Worm (Caenorhabditis elegans) whole organism, early embryonic: ENCODE measurements around the gene Y16E11A.4.
"Not testable (repeated sequence)": the region's sequence is repeated elsewhere in the genome, so short reads cannot be mapped to it uniquely, and the experiment has no call there.

Source experiments
- B0310.2 ChIP-seq: sonication (generic microtip); optimal IDR thresholded peaks from 2 replicates; lab custom pipeline; 2016; ENCODE audit warnings: mild to moderate bottlenecking, missing genetic modification characterization, missing compliant biosample characterization
- F13C5.2 ChIP-seq: sonication (generic microtip); optimal IDR thresholded peaks from 2 replicates; lab custom pipeline; 2017; ENCODE audit warnings: mild to moderate bottlenecking, missing genetic modification characterization, inconsistent platforms, missing compliant biosample characterization
- aly-1 ChIP-seq: sonication (generic microtip); optimal IDR thresholded peaks from 2 replicates; lab custom pipeline; 2016; ENCODE audit warnings: missing genetic modification characterization, missing compliant biosample characterization
- ama-1 ChIP-seq: fragments of 150-350 bp; optimal IDR thresholded peaks from 2 replicates; lab custom pipeline; 2014
- ceh-13 ChIP-seq: fragments of 200-800 bp; sonication (Bioruptor generic); optimal IDR thresholded peaks from 2 replicates; lab custom pipeline; 2018; ENCODE audit warnings: mild to moderate bottlenecking, missing genetic modification characterization, missing compliant biosample characterization
- ceh-36 ChIP-seq: sonication (generic microtip); optimal IDR thresholded peaks from 2 replicates; lab custom pipeline; 2016; ENCODE audit warnings: missing genetic modification characterization, inconsistent platforms, missing compliant biosample characterization
- ets-7 ChIP-seq: sonication (generic microtip); optimal IDR thresholded peaks from 2 replicates; lab custom pipeline; 2016; ENCODE audit warnings: missing genotype, missing genetic modification characterization, missing compliant biosample characterization
- flt-1 ChIP-seq: fragments of 200-800 bp; sonication (Bioruptor generic); IDR thresholded peaks from 2 replicates; pipeline ENCODE4 v1.3.6; 2022; ENCODE audit warnings: missing genetic modification characterization, missing compliant biosample characterization
- hmbx-1 ChIP-seq: sonication (generic microtip); optimal IDR thresholded peaks from 2 replicates; lab custom pipeline; 2016; ENCODE audit warnings: mild to moderate bottlenecking, missing genetic modification characterization, missing compliant biosample characterization
- hmg-4 ChIP-seq: fragments of 200-800 bp; sonication (Bioruptor generic); optimal IDR thresholded peaks from 2 replicates; lab custom pipeline; 2018; ENCODE audit warnings: mild to moderate bottlenecking, missing genetic modification characterization, missing compliant biosample characterization
- hnd-1 ChIP-seq: sonication (generic microtip); optimal IDR thresholded peaks from 2 replicates; lab custom pipeline; 2016; ENCODE audit warnings: missing genetic modification characterization, missing compliant biosample characterization
- pes-1 ChIP-seq: fragments of 200-800 bp; sonication (Bioruptor generic); IDR thresholded peaks from 2 replicates; pipeline ENCODE4 v1.3.6; 2022; ENCODE audit warnings: missing genetic modification reagents, missing genetic modification characterization, missing compliant biosample characterization
- scrt-1 ChIP-seq: fragments of 200-800 bp; sonication (Bioruptor generic); IDR thresholded peaks from 2 replicates; pipeline ENCODE4 v1.3.6; 2022; ENCODE audit warnings: missing genetic modification characterization, missing compliant biosample characterization
- sea-1 ChIP-seq: fragments of 200-800 bp; sonication (Bioruptor generic); conservative IDR thresholded peaks from 2 replicates; pipeline ENCODE4 v1.3.6; 2022; ENCODE audit warnings: missing genetic modification characterization, missing compliant biosample characterization
- tbx-11 ChIP-seq: fragments of 200-800 bp; sonication (Bioruptor generic); IDR thresholded peaks from 2 replicates; pipeline ENCODE4 v1.3.6; 2022; ENCODE audit warnings: missing genetic modification characterization, missing compliant biosample characterization
- tbx-37 ChIP-seq: fragments of 200-800 bp; sonication (Bioruptor generic); conservative IDR thresholded peaks from 2 replicates; pipeline ENCODE4 v1.3.6; 2022; ENCODE audit warnings: missing genetic modification reagents, missing genetic modification characterization, missing compliant biosample characterization
- tra-4 ChIP-seq: sonication (generic microtip); optimal IDR thresholded peaks from 2 replicates; lab custom pipeline; 2017; ENCODE audit warnings: missing genetic modification characterization, missing compliant biosample characterization

Gene Y16E11A.4

DNA sequence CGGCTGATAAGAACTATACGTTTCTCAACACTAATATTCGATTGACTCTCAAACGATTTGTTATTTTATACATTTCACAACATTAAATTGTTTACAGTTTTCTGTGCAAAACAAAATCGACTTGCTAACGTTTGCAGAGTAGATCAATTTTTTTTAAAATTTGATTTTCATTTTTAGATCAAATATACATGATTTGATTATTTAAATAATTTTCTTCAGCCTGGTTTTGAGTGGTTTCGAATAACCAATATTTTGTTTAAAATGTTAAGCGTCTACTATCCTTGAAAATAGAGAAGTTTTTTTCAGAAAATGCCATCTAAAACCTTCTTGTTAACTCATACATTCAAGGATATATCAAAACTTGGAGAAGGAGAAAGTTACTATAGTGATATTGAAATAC lies 6.7 kb downstream of the Y16E11A.4 start, which contains the start of gene math-21:
math-21 (plus strand) TSS at position 301 of the 400 bp plus-strand sequence.
- TF ChIP-seq aly-1 (tag; lab: Kevin White, UChicago) (no peak), F13C5.2 (tag; lab: Kevin White, UChicago) (no peak), scrt-1 (no peak), ama-1 (no peak), ets-7 (tag; lab: Kevin White, UChicago) (no peak), hmg-4 (no peak), ceh-13 (GFP tag; lab: Kevin White, UChicago) (no peak), B0310.2 (tag; lab: Kevin White, UChicago) (no peak), tbx-37 (no peak), tbx-11 (GFP tag; lab: Robert Waterston, UW) (no peak), hnd-1 (tag; lab: Kevin White, UChicago) (no peak), ceh-36 (tag; lab: Kevin White, UChicago) (no peak), sea-1 (no peak), pes-1 (GFP tag; lab: Robert Waterston, UW) (no peak)

DNA sequence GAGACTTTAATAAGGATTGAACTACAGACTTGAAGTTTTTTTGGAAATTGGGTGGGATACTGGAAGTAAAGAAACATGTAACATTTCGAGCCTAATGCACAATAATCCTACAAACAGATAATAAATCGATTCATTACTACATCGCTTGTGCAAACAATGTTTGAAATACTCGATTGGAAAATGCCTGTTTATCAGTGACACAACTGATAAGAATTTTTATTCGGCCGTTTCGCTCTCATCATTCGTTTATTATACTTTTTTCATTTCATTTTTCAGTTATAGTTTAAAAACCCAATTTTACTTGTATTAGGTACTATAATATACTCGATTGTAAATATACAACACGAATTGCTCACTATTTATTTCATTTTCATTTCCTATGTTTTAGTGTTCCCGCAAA lies 8.7 kb downstream of the Y16E11A.4 start:
- no peak for TF ChIP-seq ceh-13 (GFP tag; lab: Kevin White, UChicago)
- no peak for TF ChIP-seq ets-7 (tag; lab: Kevin White, UChicago)
- no peak for TF ChIP-seq hmg-4
- TF ChIP-seq sea-1 = no peak
- no peak for TF ChIP-seq ama-1
- TF ChIP-seq tra-4 (tag; lab: Kevin White, UChicago) = no peak
- TF ChIP-seq tbx-11 (GFP tag; lab: Robert Waterston, UW) = no peak
- no peak for TF ChIP-seq ceh-36 (tag; lab: Kevin White, UChicago)
- no peak for TF ChIP-seq pes-1 (GFP tag; lab: Robert Waterston, UW)
- no peak for TF ChIP-seq tbx-37
- TF ChIP-seq aly-1 (tag; lab: Kevin White, UChicago) = no peak
- TF ChIP-seq B0310.2 (tag; lab: Kevin White, UChicago) = no peak

DNA sequence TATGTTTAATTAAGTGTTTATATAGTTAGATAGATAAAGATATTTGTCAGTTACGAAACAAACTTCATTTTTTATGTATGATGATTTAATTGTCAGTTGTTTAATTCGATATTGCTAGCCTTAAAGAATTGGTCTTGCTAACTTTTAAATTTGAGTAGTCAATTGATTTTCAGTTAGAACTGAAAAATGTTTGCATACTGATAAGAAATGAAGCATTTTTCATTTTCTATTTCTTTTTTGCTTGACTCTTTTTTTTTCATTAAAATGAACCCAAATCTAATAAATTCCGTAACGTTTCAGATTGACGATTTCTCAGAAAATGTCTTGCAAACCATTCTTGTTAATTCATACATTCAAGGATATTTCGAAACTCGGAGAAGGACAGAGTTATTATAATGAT lies 9.2 kb downstream of the Y16E11A.4 start, which contains the start of gene math-20:
math-20 (plus strand) TSS at position 301 of the 400 bp plus-strand sequence.
- TF ChIP-seq ama-1 = no peak
- TF ChIP-seq pes-1 (GFP tag; lab: Robert Waterston, UW) = no peak
- no peak for TF ChIP-seq flt-1
- no peak for TF ChIP-seq tra-4 (tag; lab: Kevin White, UChicago)
- no peak for TF ChIP-seq ceh-36 (tag; lab: Kevin White, UChicago)
- no peak for TF ChIP-seq hnd-1 (tag; lab: Kevin White, UChicago)
- TF ChIP-seq F13C5.2 (tag; lab: Kevin White, UChicago) = no peak
- TF ChIP-seq hmbx-1 (tag; lab: Kevin White, UChicago) = no peak
- TF ChIP-seq tbx-11 (GFP tag; lab: Robert Waterston, UW) = no peak
- no peak for TF ChIP-seq scrt-1
- no peak for TF ChIP-seq B0310.2 (tag; lab: Kevin White, UChicago)
- no peak for TF ChIP-seq aly-1 (tag; lab: Kevin White, UChicago)
- TF ChIP-seq sea-1 = no peak
- TF ChIP-seq hmg-4 = no peak

DNA sequence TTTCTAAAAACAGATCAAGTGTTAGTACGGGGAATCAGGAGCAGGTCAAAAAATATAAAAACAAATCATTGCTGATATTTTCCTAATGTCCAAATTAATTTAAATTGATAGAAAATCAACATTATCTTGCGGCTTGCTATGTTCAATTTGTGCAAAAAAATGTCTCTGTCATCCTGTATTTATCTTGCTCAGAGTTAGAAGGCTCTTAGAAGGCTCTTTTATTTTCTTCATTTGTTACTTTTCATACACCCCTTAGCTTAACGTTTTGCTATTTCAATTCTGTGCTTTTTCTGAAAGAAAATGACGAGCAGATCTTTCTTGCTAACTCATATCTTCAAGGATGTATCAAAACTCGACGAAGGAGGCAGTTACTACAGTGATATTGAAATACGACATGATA lies 11.5 kb downstream of the Y16E11A.4 start, which contains the start of gene math-19:
math-19 (plus strand) TSS at position 301 of the 400 bp plus-strand sequence.
- TF ChIP-seq tra-4 (tag; lab: Kevin White, UChicago); tbx-37; sea-1: not testable (repeated sequence)

DNA sequence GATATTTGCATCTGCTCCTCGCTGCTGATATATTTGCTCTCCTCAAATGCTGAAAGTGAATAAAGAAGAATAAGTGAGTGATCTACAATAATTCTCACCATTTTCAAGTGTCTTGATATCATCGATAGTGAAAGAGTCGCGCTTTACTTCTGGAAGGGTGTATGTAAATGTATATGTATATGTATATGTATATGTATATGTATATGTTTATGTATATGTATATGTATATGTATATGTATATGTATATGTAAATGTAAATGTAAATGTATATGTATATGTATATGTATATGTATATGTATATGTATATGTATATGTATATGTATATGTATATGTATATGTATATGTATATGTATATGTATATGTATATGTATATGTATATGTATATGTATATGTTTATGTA lies 13.6 kb downstream of the Y16E11A.4 start, which contains the start of gene ceh-84:
ceh-84 (minus strand) TSS at position 101 of the 400 bp plus-strand sequence.
- not testable (repeated sequence) for TF ChIP-seq sea-1; aly-1 (tag; lab: Kevin White, UChicago); hmg-4

DNA sequence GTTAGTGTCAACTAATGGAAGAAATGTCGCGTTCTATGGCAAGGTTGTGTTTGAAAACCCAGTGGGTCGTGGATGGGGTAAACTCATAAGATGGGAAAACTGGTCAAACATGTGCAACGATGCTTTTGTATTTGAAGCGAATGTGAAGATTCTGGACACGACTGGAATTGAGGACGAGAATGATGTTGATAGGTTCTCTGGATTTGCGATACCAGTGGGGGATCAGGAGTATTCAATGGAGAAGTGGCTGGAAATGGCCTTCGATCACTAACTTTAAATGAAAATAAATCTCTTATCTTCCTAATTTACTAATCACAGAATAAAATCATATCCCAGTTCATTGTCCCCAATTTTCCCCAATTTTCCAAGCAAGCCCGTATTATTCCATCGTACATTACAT lies 24.1 kb downstream of the Y16E11A.4 start:
- TF ChIP-seq tbx-11 (GFP tag; lab: Robert Waterston, UW) (no peak), sea-1 (no peak), hmbx-1 (tag; lab: Kevin White, UChicago) (no peak), tra-4 (tag; lab: Kevin White, UChicago) (no peak), tbx-37 (no peak), ets-7 (tag; lab: Kevin White, UChicago) (no peak), scrt-1 (no peak), aly-1 (tag; lab: Kevin White, UChicago) (no peak), hnd-1 (tag; lab: Kevin White, UChicago) (no peak), pes-1 (GFP tag; lab: Robert Waterston, UW) (no peak), F13C5.2 (tag; lab: Kevin White, UChicago) (no peak), hmg-4 (no peak), flt-1 (no peak), ceh-36 (tag; lab: Kevin White, UChicago) (no peak), ama-1 (no peak), ceh-13 (GFP tag; lab: Kevin White, UChicago) (no peak), B0310.2 (tag; lab: Kevin White, UChicago) (no peak)

DNA sequence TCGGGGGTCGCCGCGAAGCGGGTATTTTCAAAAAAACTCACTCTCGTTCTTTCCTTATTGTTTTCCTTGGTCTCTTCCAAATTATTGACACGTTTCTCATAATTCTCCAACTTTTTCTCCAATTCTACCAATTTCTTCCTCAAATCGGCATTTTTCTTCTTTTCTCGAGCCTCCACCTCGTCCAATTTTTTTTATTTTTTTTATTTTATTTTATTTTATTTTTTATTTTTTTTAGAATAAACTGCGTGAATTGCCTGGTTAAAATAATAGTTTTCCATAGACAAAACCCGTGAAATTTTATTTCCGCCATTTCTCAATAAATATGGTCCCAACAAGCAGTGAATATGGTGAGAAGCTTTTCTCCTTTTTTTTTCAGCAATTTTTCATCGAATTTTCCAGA lies 25.6 kb downstream of the Y16E11A.4 start, which contains the start of gene F59H6.15:
F59H6.15 (plus strand) TSS at position 301 of the 400 bp plus-strand sequence.
- TF ChIP-seq F13C5.2 (tag; lab: Kevin White, UChicago) (no peak), tbx-37 (no peak), scrt-1 (no peak), sea-1 (no peak), flt-1 (no peak), aly-1 (tag; lab: Kevin White, UChicago) (no peak), hnd-1 (tag; lab: Kevin White, UChicago) (no peak), hmbx-1 (tag; lab: Kevin White, UChicago) (no peak), ceh-36 (tag; lab: Kevin White, UChicago) (no peak), ama-1 (no peak), pes-1 (GFP tag; lab: Robert Waterston, UW) (no peak), B0310.2 (tag; lab: Kevin White, UChicago) (no peak), tbx-11 (GFP tag; lab: Robert Waterston, UW) (no peak), ets-7 (tag; lab: Kevin White, UChicago) (no peak), hmg-4 (no peak), tra-4 (tag; lab: Kevin White, UChicago) (no peak), ceh-13 (GFP tag; lab: Kevin White, UChicago) (no peak)
